Fruit fly (Drosophila melanogaster) whole organism, pupa: ENCODE results near the gene CG15546.

ENCODE experiments used
- CG10348 ChIP-seq: fragments of 200-800 bp; sonication (Bioruptor generic); IDR thresholded peaks from 2 replicates; pipeline ENCODE4 v1.3.6; 2022; ENCODE audit warnings: missing biosample characterization, missing genetic modification characterization
- CG12605 ChIP-seq: fragments of 200-800 bp; sonication (Bioruptor generic); IDR thresholded peaks from 2 replicates; pipeline ENCODE4 v1.3.6; 2022; ENCODE audit warnings: missing biosample characterization, missing genetic modification characterization
- CG13204 ChIP-seq: fragments of 200-800 bp; sonication (Bioruptor generic); optimal IDR thresholded peaks from 2 replicates; lab custom pipeline; 2018; ENCODE audit warnings: missing biosample characterization, mild to moderate bottlenecking, missing genetic modification characterization, moderate library complexity
- CG14655 ChIP-seq: fragments of 200-800 bp; sonication (Bioruptor generic); optimal IDR thresholded peaks from 3 replicates; lab custom pipeline; 2017; ENCODE audit warnings: mild to moderate bottlenecking, missing biosample characterization, missing genetic modification reagents, missing genetic modification characterization
- CG15710 ChIP-seq: fragments of 200-800 bp; sonication (Bioruptor generic); optimal IDR thresholded peaks from 2 replicates; lab custom pipeline; 2018; ENCODE audit warnings: missing biosample characterization, mild to moderate bottlenecking, missing genetic modification characterization, moderate library complexity
- CG17806 ChIP-seq: fragments of 200-800 bp; sonication (Bioruptor generic); optimal IDR thresholded peaks from 2 replicates; lab custom pipeline; 2018; ENCODE audit warnings: missing biosample characterization, mild to moderate bottlenecking, missing genetic modification characterization, moderate library complexity
- CG32121 ChIP-seq: fragments of 200-800 bp; sonication (Bioruptor generic); IDR thresholded peaks from 2 replicates; pipeline ENCODE4 v1.3.6; 2022; ENCODE audit warnings: missing biosample characterization, missing genetic modification characterization
- CG34367 ChIP-seq: fragments of 200-800 bp; sonication (Bioruptor generic); optimal IDR thresholded peaks from 2 replicates; lab custom pipeline; 2018; ENCODE audit warnings: missing biosample characterization, mild to moderate bottlenecking, missing genetic modification characterization
- CG4496 ChIP-seq: fragments of 200-800 bp; sonication (Bioruptor generic); IDR thresholded peaks from 3 replicates; pipeline ENCODE4 v1.3.6; 2022; ENCODE audit warnings: missing biosample characterization, missing genetic modification characterization
- CG8159 ChIP-seq: fragments of 200-800 bp; sonication (Bioruptor generic); optimal IDR thresholded peaks from 3 replicates; lab custom pipeline; 2018; ENCODE audit warnings: missing biosample characterization, mild to moderate bottlenecking, missing genetic modification characterization, moderate library complexity
- CG8301 ChIP-seq: fragments of 200-800 bp; sonication (Bioruptor generic); optimal IDR thresholded peaks from 2 replicates; lab custom pipeline; 2018; ENCODE audit warnings: missing biosample characterization, mild to moderate bottlenecking, missing genetic modification characterization
- CG9948 ChIP-seq: fragments of 200-800 bp; sonication (Bioruptor generic); optimal IDR thresholded peaks from 2 replicates; lab custom pipeline; 2018; ENCODE audit warnings: missing biosample characterization, mild to moderate bottlenecking, missing genetic modification characterization, moderate library complexity
- D1 ChIP-seq: fragments of 200-800 bp; sonication (Bioruptor generic); optimal IDR thresholded peaks from 2 replicates; lab custom pipeline; 2018; ENCODE audit warnings: missing biosample characterization, mild to moderate bottlenecking, missing genetic modification characterization, moderate library complexity
- EcR ChIP-seq: fragments of 200-800 bp; sonication (Bioruptor generic); optimal IDR thresholded peaks from 3 replicates; lab custom pipeline; 2019; ENCODE audit warnings: missing biosample characterization, missing genetic modification characterization, mild to moderate bottlenecking, moderate library complexity, missing genetic modification reagents
- Ets98B ChIP-seq: fragments of 200-800 bp; sonication (Bioruptor generic); IDR thresholded peaks from 2 replicates; pipeline ENCODE4 v1.3.6; 2022; ENCODE audit warnings: missing biosample characterization, missing genetic modification characterization
- Pif1A ChIP-seq: fragments of 200-800 bp; sonication (Bioruptor generic); optimal IDR thresholded peaks from 3 replicates; lab custom pipeline; 2016; ENCODE audit warnings: missing biosample characterization, missing genetic modification characterization
- Pif1B ChIP-seq: fragments of 200-800 bp; sonication (Bioruptor generic); optimal IDR thresholded peaks from 3 replicates; lab custom pipeline; 2016; ENCODE audit warnings: missing biosample characterization, missing genetic modification characterization
- Snoo ChIP-seq: fragments of 200-800 bp; sonication (Bioruptor generic); optimal IDR thresholded peaks from 3 replicates; lab custom pipeline; 2017; ENCODE audit warnings: missing biosample characterization, mild to moderate bottlenecking, missing genetic modification characterization, inconsistent platforms
- fd96Ca ChIP-seq: fragments of 200-800 bp; sonication (Bioruptor generic); IDR thresholded peaks from 3 replicates; pipeline ENCODE4 v1.3.6; 2022; ENCODE audit warnings: missing biosample characterization, missing genetic modification characterization
- gl ChIP-seq: fragments of 200-800 bp; sonication (Bioruptor generic); optimal IDR thresholded peaks from 2 replicates; lab custom pipeline; 2018; ENCODE audit warnings: missing biosample characterization, mild to moderate bottlenecking, missing genetic modification characterization
- rn ChIP-seq: fragments of 200-800 bp; sonication (Bioruptor generic); IDR thresholded peaks from 2 replicates; pipeline ENCODE4 v1.3.6; 2022; ENCODE audit warnings: missing biosample characterization, missing genetic modification characterization

CG15546 gene

DNA sequence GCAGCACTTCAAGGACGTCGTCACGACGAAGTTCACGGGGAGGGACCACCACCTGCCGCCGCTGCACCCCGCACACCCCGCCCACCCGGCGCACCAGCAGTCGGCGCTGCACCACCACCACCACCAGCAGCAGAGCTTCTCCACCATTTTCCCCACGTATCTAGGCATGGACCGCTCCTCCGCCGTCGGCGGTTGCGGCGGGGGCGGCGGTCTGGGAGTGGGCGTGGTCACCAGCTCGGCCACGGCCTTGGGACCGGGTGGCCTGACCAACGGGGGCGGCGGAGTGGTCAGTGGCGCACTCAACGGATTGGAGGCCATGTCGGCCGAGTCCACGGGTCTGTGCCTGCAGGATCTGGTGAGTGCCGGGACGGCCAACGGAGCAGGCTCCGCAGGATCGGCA, 40.0 kb upstream of the CG15546 start:
- TF ChIP-seq Snoo (tag; lab: Kevin White, UChicago) (no peak), Pif1B (GFP tag; lab: Kevin White, UChicago) (no peak), CG8301 (tag; lab: Kevin White, UChicago) (no peak), CG13204 (no peak), D1 (tag; lab: Kevin White, UChicago) (no peak), fd96Ca (GFP tag; lab: Robert Waterston, UW) (no peak), Ets98B (no peak), CG34367 (no peak), CG14655 (GFP tag; lab: Kevin White, UChicago) (no peak), gl (tag; lab: Kevin White, UChicago) (no peak), CG8159 (tag; lab: Kevin White, UChicago) (no peak)

DNA sequence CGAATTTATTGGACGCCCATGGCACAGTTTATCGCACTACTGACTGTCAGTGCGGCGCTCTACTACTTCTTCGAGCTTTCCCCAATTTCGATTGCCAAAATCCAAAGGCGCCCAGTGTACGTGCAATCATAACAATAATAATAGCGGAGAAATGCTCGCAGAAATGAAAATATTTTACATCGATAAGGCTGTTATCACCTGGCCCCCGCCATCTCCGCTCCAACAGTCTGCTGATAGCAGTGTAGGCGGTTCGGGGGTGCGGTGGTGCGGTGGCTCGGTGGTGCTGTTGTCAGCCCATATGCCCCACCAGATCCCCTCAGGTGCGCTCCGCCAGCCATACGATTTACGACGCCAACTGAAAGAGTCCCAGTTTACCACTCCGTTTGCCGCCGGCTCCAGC, 39.2 kb upstream of the CG15546 start:
- no peak for TF ChIP-seq CG8159 (tag; lab: Kevin White, UChicago)
- TF ChIP-seq CG8301 (tag; lab: Kevin White, UChicago): no peak
- TF ChIP-seq Pif1B (GFP tag; lab: Kevin White, UChicago): no peak
- no peak for TF ChIP-seq Snoo (tag; lab: Kevin White, UChicago)
- no peak for TF ChIP-seq EcR
- no peak for TF ChIP-seq Ets98B
- TF ChIP-seq fd96Ca (GFP tag; lab: Robert Waterston, UW): 0 out of 3 replicates have a peak, but pooled peaks have one; percentile 24
- no peak for TF ChIP-seq CG32121 (GFP tag; lab: Robert Waterston, UW)

DNA sequence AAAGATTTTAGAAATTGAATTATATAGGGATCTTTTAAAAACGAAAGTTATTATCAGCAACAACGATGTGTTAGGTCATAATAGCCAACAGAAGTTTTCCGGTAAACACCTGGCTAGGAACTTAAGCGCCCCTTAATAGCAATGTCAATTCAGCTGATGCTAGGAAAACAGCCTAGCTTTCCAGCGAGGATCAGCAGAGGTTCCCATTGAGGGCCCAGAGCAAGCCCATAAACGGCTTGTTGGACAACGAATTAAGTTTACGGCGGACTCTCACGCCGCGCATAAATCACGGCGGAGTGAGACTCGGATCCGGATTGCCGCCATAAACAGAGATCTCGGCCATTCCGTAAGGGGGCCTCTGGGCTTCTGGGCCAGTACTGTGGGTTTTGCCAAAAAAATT, 37.7 kb upstream of the CG15546 start:
- TF ChIP-seq CG34367 (no peak), Pif1B (GFP tag; lab: Kevin White, UChicago) (no peak), Ets98B (no peak), CG8159 (tag; lab: Kevin White, UChicago) (no peak), CG10348 (GFP tag; lab: Robert Waterston, UW) (no peak), CG9948 (tag; lab: Kevin White, UChicago) (no peak), CG13204 (no peak), rn (GFP tag; lab: Robert Waterston, UW) (no peak), CG8301 (tag; lab: Kevin White, UChicago) (no peak), CG15710 (tag; lab: Kevin White, UChicago) (no peak)

DNA sequence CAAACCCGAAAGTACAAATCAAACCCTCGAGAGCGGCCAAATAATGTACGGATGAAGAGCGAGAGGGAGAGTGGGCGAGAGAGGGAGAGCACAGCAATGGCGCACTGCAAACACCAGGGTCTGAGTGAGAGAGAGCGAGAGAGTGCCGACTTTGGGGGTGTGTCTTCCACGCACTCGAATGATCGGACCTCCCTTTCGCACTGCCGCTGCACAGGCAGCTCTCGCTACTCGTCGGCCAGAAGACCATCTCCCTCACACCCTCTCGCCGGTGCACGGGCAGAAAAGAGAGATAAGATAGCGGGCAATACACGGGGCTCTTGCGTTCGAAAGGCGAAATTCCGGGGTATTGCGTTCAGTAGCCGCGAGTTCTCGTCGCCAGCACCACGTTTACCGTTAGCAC, 36.4 kb upstream of the CG15546 start, which contains the start of gene Ptx1:
TSS of gene Ptx1 (plus strand) at position 353 of the 400 bp plus-strand sequence.
- TF ChIP-seq CG8301 (tag; lab: Kevin White, UChicago) (no peak), rn (GFP tag; lab: Robert Waterston, UW) (no peak), CG4496 (GFP tag; lab: Robert Waterston, UW) (peak; percentile 85), CG32121 (GFP tag; lab: Robert Waterston, UW) (peak; percentile 55; the same call in 1 of the 2 replicates), D1 (tag; lab: Kevin White, UChicago) (no peak), fd96Ca (GFP tag; lab: Robert Waterston, UW) (peak; percentile 48; the same call in 1 of the 3 replicates)

DNA sequence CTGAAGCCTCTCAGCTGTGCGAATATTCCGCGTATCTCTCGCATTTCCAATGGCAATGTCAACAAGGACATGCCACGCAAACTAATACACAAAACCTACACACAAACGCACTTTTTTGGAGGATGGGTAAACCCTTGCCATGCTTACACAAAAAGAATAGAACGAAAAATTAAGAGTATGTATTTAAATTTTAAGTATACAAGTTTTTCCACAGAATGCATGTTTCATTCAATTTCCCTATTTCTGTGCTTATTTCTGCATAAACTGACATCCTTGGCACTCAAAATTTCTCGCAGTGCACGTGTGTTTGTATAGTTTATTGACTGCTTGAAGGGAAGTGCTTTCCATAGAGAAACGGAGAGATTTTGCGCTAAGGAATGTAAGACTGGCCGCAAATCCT, 33.9 kb upstream of the CG15546 start:
- no peak for TF ChIP-seq Ets98B
- TF ChIP-seq CG8301 (tag; lab: Kevin White, UChicago): no peak
- TF ChIP-seq CG14655 (GFP tag; lab: Kevin White, UChicago): no peak
- TF ChIP-seq CG17806 (tag; lab: Kevin White, UChicago): no peak
- no peak for TF ChIP-seq Pif1A
- no peak for TF ChIP-seq fd96Ca (GFP tag; lab: Robert Waterston, UW)
- no peak for TF ChIP-seq gl (tag; lab: Kevin White, UChicago)
- TF ChIP-seq Snoo (tag; lab: Kevin White, UChicago): no peak
- TF ChIP-seq CG10348 (GFP tag; lab: Robert Waterston, UW): no peak
- no peak for TF ChIP-seq D1 (tag; lab: Kevin White, UChicago)
- no peak for TF ChIP-seq CG8159 (tag; lab: Kevin White, UChicago)
- no peak for TF ChIP-seq CG15710 (tag; lab: Kevin White, UChicago)
- TF ChIP-seq rn (GFP tag; lab: Robert Waterston, UW): no peak
- no peak for TF ChIP-seq EcR
- TF ChIP-seq CG32121 (GFP tag; lab: Robert Waterston, UW): no peak
- no peak for TF ChIP-seq CG4496 (GFP tag; lab: Robert Waterston, UW)
- TF ChIP-seq CG12605: no peak
- no peak for TF ChIP-seq CG13204
- TF ChIP-seq Pif1B (GFP tag; lab: Kevin White, UChicago): no peak
- no peak for TF ChIP-seq CG9948 (tag; lab: Kevin White, UChicago)

DNA sequence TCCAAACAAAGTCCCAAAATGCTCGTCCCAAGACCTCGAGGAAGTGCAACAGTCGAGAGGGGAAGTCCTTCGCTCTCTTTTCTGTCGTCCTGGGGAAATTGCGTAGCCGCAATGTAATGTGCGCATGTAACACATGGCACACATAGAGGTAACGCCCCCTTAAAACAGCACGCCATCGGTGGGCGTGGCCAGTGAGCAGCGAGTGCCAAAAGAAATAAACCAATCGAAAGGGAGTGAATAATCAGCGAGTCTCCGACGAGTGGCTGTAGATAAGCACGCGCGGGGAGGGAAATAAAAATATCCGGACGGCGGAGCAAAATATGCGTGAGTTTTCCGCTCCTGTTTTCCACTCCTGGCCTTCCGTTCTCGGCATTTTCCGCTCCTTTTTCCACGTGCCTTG, 33.0 kb upstream of the CG15546 start:
- TF ChIP-seq D1 (tag; lab: Kevin White, UChicago) (no peak), EcR (no peak), CG34367 (no peak), Pif1A (no peak), CG14655 (GFP tag; lab: Kevin White, UChicago) (no peak), fd96Ca (GFP tag; lab: Robert Waterston, UW) (no peak), Pif1B (GFP tag; lab: Kevin White, UChicago) (no peak), gl (tag; lab: Kevin White, UChicago) (no peak), rn (GFP tag; lab: Robert Waterston, UW) (no peak), CG15710 (tag; lab: Kevin White, UChicago) (no peak), CG13204 (no peak), CG17806 (tag; lab: Kevin White, UChicago) (no peak), CG12605 (no peak), CG8159 (tag; lab: Kevin White, UChicago) (no peak), Snoo (tag; lab: Kevin White, UChicago) (no peak), CG9948 (tag; lab: Kevin White, UChicago) (no peak), CG4496 (GFP tag; lab: Robert Waterston, UW) (no peak)
